Fruit fly (Drosophila melanogaster) S2 (cell line): ENCODE measurements around the gene RpL35A.

Source experiments
- CG8478 ChIP-seq: fragments of >200 bp; optimal IDR thresholded peaks from 2 replicates; lab custom pipeline; 2018
- CTCF ChIP-seq, 2 experiments: fragments of >200 bp; optimal IDR thresholded peaks; 2 replicates each; lab custom pipeline; 2018

RpL35A gene

DNA sequence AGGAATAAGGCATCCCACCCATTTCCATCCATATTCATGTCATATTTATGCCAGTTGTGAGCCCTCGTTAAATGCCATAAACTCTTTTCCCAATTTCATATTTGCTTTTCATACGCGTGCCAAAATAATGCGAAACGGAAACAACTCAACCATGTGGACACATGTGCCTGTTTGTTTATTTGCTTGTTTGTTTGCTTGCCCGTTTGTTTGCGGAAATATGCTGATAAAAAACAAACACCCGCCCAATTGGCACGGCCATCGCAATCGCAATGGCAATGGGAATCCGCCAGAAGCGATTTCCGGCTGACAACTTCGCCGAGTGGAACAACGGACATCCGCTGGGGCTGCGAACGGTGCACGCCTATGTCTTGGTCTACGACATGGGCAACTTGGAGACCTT is 12.6 kb downstream of the RpL35A start:
- TF ChIP-seq CTCF (optimal IDR thresholded peaks at IDR 0.05; lab: Kevin White, UChicago) (no peak), CG8478 (lab: Kevin White, UChicago) (no peak)

DNA sequence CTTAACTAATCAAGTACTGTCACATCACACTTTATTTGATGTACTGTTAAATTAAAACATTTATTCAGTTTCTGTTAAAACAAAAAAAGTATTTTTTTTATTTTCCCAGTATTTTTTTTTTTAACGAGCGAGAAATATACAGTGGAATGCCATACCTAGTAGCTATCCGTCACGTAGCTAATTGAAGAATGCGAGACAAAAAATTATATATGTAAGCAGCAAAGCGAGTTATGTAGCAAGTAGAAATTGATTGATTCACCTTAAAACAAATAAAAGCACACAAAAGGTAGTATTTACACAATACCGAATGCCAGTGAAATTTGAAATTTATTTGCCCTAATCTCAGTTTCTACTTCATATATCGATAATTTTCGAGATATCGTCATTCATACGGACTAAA is 28.2 kb downstream of the RpL35A start:
- TF ChIP-seq CG8478 (lab: Kevin White, UChicago) (no peak), CTCF (optimal IDR thresholded peaks at IDR 0.05; lab: Kevin White, UChicago) (no peak)

DNA sequence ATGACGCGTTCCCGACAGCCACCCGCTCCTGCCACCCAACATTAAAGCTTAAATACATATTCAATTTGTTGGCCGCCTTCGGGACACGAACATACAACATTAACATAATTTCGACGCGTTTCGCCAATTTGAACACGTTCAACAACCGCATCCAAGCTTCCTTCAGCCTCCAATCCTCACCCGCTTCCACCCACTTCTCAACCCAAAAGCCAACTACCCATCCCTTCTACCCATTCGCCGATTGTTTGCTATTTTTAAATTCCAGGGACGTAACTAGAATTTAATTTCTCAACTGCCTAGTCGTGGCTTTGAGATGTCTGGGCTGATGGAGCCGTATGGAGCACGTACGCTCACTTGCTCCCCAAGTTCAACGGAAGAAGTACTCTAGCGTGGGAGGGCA is 37.1 kb downstream of the RpL35A start:
- TF ChIP-seq CTCF (optimal IDR thresholded peaks at IDR 0.05; lab: Kevin White, UChicago) (no peak), CG8478 (lab: Kevin White, UChicago) (no peak)

DNA sequence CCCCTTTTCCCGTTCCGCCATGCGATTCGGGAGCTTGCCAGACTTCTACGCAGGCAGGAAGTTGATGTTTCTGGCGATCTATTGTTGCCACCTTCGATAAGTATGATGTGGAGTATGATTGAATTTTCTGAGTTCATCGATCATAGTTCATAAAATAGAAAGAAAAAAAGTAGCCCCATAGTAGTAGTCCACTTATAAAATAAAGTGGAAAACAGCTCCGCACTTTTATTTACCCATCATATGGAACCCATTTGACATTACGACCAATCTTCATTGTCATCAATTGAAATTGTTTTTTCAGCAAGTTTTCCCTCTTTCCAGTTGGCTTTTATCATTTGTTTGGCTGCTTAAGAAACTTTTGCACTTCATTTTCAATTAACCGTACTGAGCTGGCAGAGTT is 39.7 kb downstream of the RpL35A start, which contains the start of gene CG12147:
CG12147 (minus strand) TSS at position 101 of the 400 bp plus-strand sequence.
- no peak for TF ChIP-seq CTCF (optimal IDR thresholded peaks at IDR 0.05; lab: Kevin White, UChicago)
- no peak for TF ChIP-seq CG8478 (lab: Kevin White, UChicago)

DNA sequence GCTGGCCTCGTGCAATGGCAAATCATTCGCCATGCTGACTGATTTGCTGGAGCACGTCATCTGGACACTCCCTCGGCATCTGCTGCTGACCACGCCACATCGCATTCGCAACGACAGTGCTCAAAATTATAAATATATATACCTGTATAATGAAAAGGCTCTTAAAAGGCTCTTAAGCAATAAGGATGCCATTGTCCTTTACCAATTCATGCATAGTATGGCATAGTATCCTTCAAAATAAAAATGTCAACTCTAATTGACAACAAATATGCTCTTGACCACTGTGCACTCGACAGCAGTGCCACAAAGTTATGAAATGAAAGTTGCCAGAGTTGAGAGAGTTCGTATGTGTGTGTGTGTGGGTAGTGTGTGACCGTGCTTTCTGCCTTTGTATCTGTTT is 44.8 kb downstream of the RpL35A start:
- TF ChIP-seq CTCF (optimal IDR thresholded peaks at IDR 0.05; lab: Kevin White, UChicago) = no peak
- TF ChIP-seq CG8478 (lab: Kevin White, UChicago) = no peak

DNA sequence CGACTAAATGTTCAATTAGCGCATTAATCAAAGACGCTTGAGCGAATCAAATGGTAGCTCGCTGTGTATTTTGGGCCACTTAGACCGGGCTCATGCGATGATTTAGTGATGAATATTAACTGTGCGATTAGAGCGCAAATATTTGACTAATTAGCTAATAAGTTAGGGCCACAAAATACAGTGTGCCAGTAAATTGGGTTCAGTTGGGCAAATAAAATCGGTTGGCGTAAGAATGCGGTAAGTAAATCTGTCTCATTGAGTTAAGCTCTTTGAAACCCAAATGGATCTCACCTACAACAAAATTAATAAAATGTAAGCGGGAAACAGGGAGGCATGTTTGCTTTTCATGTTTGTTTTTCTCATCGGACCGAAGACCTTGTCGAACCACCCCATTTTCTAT is 46.4 kb downstream of the RpL35A start:
- TF ChIP-seq CTCF (optimal IDR thresholded peaks at IDR 0.05; lab: Kevin White, UChicago) (no peak), CG8478 (lab: Kevin White, UChicago) (no peak)
